Worm (Caenorhabditis elegans) whole organism, early embryonic: ENCODE data around the gene cdh-10.
A peak's percentile ranks its signal among the peaks of the same experiment; 100 is the strongest.

Experiments
- B0310.2 ChIP-seq: sonication (generic microtip); optimal IDR thresholded peaks from 2 replicates; lab custom pipeline; 2016; ENCODE audit warnings: mild to moderate bottlenecking, missing genetic modification characterization, missing compliant biosample characterization
- F13C5.2 ChIP-seq: sonication (generic microtip); optimal IDR thresholded peaks from 2 replicates; lab custom pipeline; 2017; ENCODE audit warnings: mild to moderate bottlenecking, missing genetic modification characterization, inconsistent platforms, missing compliant biosample characterization
- aly-1 ChIP-seq: sonication (generic microtip); optimal IDR thresholded peaks from 2 replicates; lab custom pipeline; 2016; ENCODE audit warnings: missing genetic modification characterization, missing compliant biosample characterization
- ama-1 ChIP-seq: fragments of 150-350 bp; optimal IDR thresholded peaks from 2 replicates; lab custom pipeline; 2014
- ceh-13 ChIP-seq: fragments of 200-800 bp; sonication (Bioruptor generic); optimal IDR thresholded peaks from 2 replicates; lab custom pipeline; 2018; ENCODE audit warnings: mild to moderate bottlenecking, missing genetic modification characterization, missing compliant biosample characterization
- ceh-36 ChIP-seq: sonication (generic microtip); optimal IDR thresholded peaks from 2 replicates; lab custom pipeline; 2016; ENCODE audit warnings: missing genetic modification characterization, inconsistent platforms, missing compliant biosample characterization
- ets-7 ChIP-seq: sonication (generic microtip); optimal IDR thresholded peaks from 2 replicates; lab custom pipeline; 2016; ENCODE audit warnings: missing genotype, missing genetic modification characterization, missing compliant biosample characterization
- flt-1 ChIP-seq: fragments of 200-800 bp; sonication (Bioruptor generic); IDR thresholded peaks from 2 replicates; pipeline ENCODE4 v1.3.6; 2022; ENCODE audit warnings: missing genetic modification characterization, missing compliant biosample characterization
- hmbx-1 ChIP-seq: sonication (generic microtip); optimal IDR thresholded peaks from 2 replicates; lab custom pipeline; 2016; ENCODE audit warnings: mild to moderate bottlenecking, missing genetic modification characterization, missing compliant biosample characterization
- hmg-4 ChIP-seq: fragments of 200-800 bp; sonication (Bioruptor generic); optimal IDR thresholded peaks from 2 replicates; lab custom pipeline; 2018; ENCODE audit warnings: mild to moderate bottlenecking, missing genetic modification characterization, missing compliant biosample characterization
- hnd-1 ChIP-seq: sonication (generic microtip); optimal IDR thresholded peaks from 2 replicates; lab custom pipeline; 2016; ENCODE audit warnings: missing genetic modification characterization, missing compliant biosample characterization
- pes-1 ChIP-seq: fragments of 200-800 bp; sonication (Bioruptor generic); IDR thresholded peaks from 2 replicates; pipeline ENCODE4 v1.3.6; 2022; ENCODE audit warnings: missing genetic modification reagents, missing genetic modification characterization, missing compliant biosample characterization
- scrt-1 ChIP-seq: fragments of 200-800 bp; sonication (Bioruptor generic); IDR thresholded peaks from 2 replicates; pipeline ENCODE4 v1.3.6; 2022; ENCODE audit warnings: missing genetic modification characterization, missing compliant biosample characterization
- sea-1 ChIP-seq: fragments of 200-800 bp; sonication (Bioruptor generic); conservative IDR thresholded peaks from 2 replicates; pipeline ENCODE4 v1.3.6; 2022; ENCODE audit warnings: missing genetic modification characterization, missing compliant biosample characterization
- tbx-11 ChIP-seq: fragments of 200-800 bp; sonication (Bioruptor generic); IDR thresholded peaks from 2 replicates; pipeline ENCODE4 v1.3.6; 2022; ENCODE audit warnings: missing genetic modification characterization, missing compliant biosample characterization
- tbx-37 ChIP-seq: fragments of 200-800 bp; sonication (Bioruptor generic); conservative IDR thresholded peaks from 2 replicates; pipeline ENCODE4 v1.3.6; 2022; ENCODE audit warnings: missing genetic modification reagents, missing genetic modification characterization, missing compliant biosample characterization
- tra-4 ChIP-seq: sonication (generic microtip); optimal IDR thresholded peaks from 2 replicates; lab custom pipeline; 2017; ENCODE audit warnings: missing genetic modification characterization, missing compliant biosample characterization

Gene cdh-10

ce11 chrIV:2400651-2401050 is 62.5 kb downstream of the cdh-10 start:
- no peak for TF ChIP-seq pes-1
- TF ChIP-seq ama-1 (lab: Kevin White, UChicago): no peak
- no peak for TF ChIP-seq scrt-1 (GFP tag; lab: Robert Waterston, UW)
- TF ChIP-seq tra-4 (tag; lab: Kevin White, UChicago): no peak
- no peak for TF ChIP-seq F13C5.2 (tag; lab: Kevin White, UChicago)
- no peak for TF ChIP-seq hmbx-1
- TF ChIP-seq ets-7 (tag; lab: Kevin White, UChicago): no peak
- no peak for TF ChIP-seq aly-1 (tag; lab: Kevin White, UChicago)
- TF ChIP-seq hmg-4 (GFP tag; lab: Kevin White, UChicago): no peak
- no peak for TF ChIP-seq ceh-36 (tag; lab: Kevin White, UChicago)
- no peak for TF ChIP-seq hnd-1
- no peak for TF ChIP-seq B0310.2 (tag; lab: Kevin White, UChicago)
- no peak for TF ChIP-seq flt-1 (GFP tag; lab: Robert Waterston, UW)
- TF ChIP-seq tbx-11 (GFP tag; lab: Robert Waterston, UW): no peak
- no peak for TF ChIP-seq tbx-37 (GFP tag; lab: Robert Waterston, UW)
- TF ChIP-seq sea-1 (GFP tag; lab: Robert Waterston, UW): no peak
- TF ChIP-seq ceh-13 (GFP tag; lab: Kevin White, UChicago): no peak

ce11 chrIV:2399420-2399819 is 63.7 kb downstream of the cdh-10 start, which contains the start of gene Y38F2AR.10:
Gene Y38F2AR.10, minus strand, starts transcription at chrIV:2399520.
- no peak for TF ChIP-seq hmg-4 (GFP tag; lab: Kevin White, UChicago)
- no peak for TF ChIP-seq ama-1 (lab: Kevin White, UChicago)
- no peak for TF ChIP-seq tbx-37 (GFP tag; lab: Robert Waterston, UW)
- no peak for TF ChIP-seq scrt-1 (GFP tag; lab: Robert Waterston, UW)
- TF ChIP-seq tbx-11 (GFP tag; lab: Robert Waterston, UW): no peak
- TF ChIP-seq ceh-36 (tag; lab: Kevin White, UChicago): no peak
- no peak for TF ChIP-seq hmbx-1
- TF ChIP-seq tra-4 (tag; lab: Kevin White, UChicago): no peak
- TF ChIP-seq sea-1 (GFP tag; lab: Robert Waterston, UW): no peak
- TF ChIP-seq B0310.2 (tag; lab: Kevin White, UChicago): no peak
- TF ChIP-seq aly-1 (tag; lab: Kevin White, UChicago): no peak
- no peak for TF ChIP-seq ceh-13 (GFP tag; lab: Kevin White, UChicago)
- TF ChIP-seq ets-7 (tag; lab: Kevin White, UChicago): no peak
- TF ChIP-seq pes-1: no peak
- TF ChIP-seq flt-1 (GFP tag; lab: Robert Waterston, UW): no peak
- no peak for TF ChIP-seq F13C5.2 (tag; lab: Kevin White, UChicago)
- TF ChIP-seq hnd-1: no peak

ce11 chrIV:2398317-2398716 is 64.9 kb downstream of the cdh-10 start:
- TF ChIP-seq hmg-4 (GFP tag; lab: Kevin White, UChicago) (peak; percentile 30), hmbx-1 (no peak), pes-1 (0 out of 2 replicates have a peak, but pooled peaks have one; percentile 7), ets-7 (tag; lab: Kevin White, UChicago) (no peak)

DNA sequence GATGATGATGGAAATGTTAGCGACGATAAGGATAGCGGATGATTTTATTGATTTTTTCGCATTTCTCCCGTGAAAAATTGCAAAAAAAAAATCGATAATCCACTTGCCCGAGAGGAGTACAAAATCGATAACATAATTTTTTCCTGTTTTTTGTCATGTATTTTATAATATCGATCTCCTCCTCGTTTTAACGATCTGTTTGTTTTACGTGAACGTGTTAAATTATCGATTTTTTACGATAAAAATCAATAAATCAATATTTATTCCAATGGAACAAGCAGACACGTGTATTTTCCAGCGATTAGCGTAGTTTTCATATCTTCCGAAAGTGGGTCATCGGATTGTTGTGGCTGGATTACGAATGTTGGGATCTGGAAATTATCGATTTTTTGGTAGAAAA is 67.2 kb downstream of the cdh-10 start:
- TF ChIP-seq pes-1 (no peak), sea-1 (GFP tag; lab: Robert Waterston, UW) (no peak), B0310.2 (tag; lab: Kevin White, UChicago) (no peak), hmg-4 (GFP tag; lab: Kevin White, UChicago) (no peak), ceh-13 (GFP tag; lab: Kevin White, UChicago) (no peak), ets-7 (tag; lab: Kevin White, UChicago) (no peak), tbx-11 (GFP tag; lab: Robert Waterston, UW) (no peak), flt-1 (GFP tag; lab: Robert Waterston, UW) (no peak)

ce11 chrIV:2393023-2393422 is 70.1 kb downstream of the cdh-10 start:
- TF ChIP-seq B0310.2 (tag; lab: Kevin White, UChicago) (no peak), F13C5.2 (tag; lab: Kevin White, UChicago) (no peak), sea-1 (GFP tag; lab: Robert Waterston, UW) (no peak), ama-1 (lab: Kevin White, UChicago) (no peak), ets-7 (tag; lab: Kevin White, UChicago) (no peak), tra-4 (tag; lab: Kevin White, UChicago) (no peak), pes-1 (no peak), scrt-1 (GFP tag; lab: Robert Waterston, UW) (no peak), flt-1 (GFP tag; lab: Robert Waterston, UW) (no peak), ceh-36 (tag; lab: Kevin White, UChicago) (no peak), tbx-37 (GFP tag; lab: Robert Waterston, UW) (no peak), aly-1 (tag; lab: Kevin White, UChicago) (no peak), hnd-1 (no peak), ceh-13 (GFP tag; lab: Kevin White, UChicago) (no peak), hmbx-1 (no peak), hmg-4 (GFP tag; lab: Kevin White, UChicago) (no peak), tbx-11 (GFP tag; lab: Robert Waterston, UW) (no peak)

DNA sequence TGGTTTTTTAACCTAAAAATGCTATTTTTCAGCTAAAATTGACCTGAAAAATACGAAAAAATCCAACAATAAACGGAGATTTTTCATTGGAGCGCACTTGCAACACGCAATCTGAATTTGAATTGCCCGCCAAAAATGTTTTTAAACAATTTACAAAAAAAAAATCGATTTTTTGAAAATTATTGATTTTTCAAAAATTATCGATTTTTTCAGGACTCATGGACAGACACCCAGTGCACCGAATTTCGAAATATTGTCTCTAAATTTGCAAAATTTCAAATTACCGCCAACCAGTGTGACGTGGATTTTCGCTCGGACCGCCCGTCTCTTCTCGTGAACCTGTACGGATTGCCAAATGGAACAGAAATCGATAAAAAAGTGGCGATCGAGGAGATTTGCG is 71.4 kb downstream of the cdh-10 start:
- TF ChIP-seq tbx-11 (GFP tag; lab: Robert Waterston, UW) (no peak), sea-1 (GFP tag; lab: Robert Waterston, UW) (no peak), pes-1 (no peak), B0310.2 (tag; lab: Kevin White, UChicago) (no peak), tra-4 (tag; lab: Kevin White, UChicago) (no peak), ceh-36 (tag; lab: Kevin White, UChicago) (no peak), F13C5.2 (tag; lab: Kevin White, UChicago) (no peak), tbx-37 (GFP tag; lab: Robert Waterston, UW) (no peak), ets-7 (tag; lab: Kevin White, UChicago) (no peak), ama-1 (lab: Kevin White, UChicago) (no peak), ceh-13 (GFP tag; lab: Kevin White, UChicago) (no peak), aly-1 (tag; lab: Kevin White, UChicago) (no peak), hnd-1 (no peak), hmg-4 (GFP tag; lab: Kevin White, UChicago) (no peak), flt-1 (GFP tag; lab: Robert Waterston, UW) (no peak), scrt-1 (GFP tag; lab: Robert Waterston, UW) (no peak), hmbx-1 (no peak)
